Fruit fly (Drosophila melanogaster) whole organism, embryonic: ENCODE results near the gene Ube3a.
A peak's percentile ranks its signal among the peaks of the same experiment; 100 is the strongest.

Experiments used
- Abd-B ChIP-seq: fragments of 200-800 bp; sonication (Bioruptor generic); optimal IDR thresholded peaks from 2 replicates; lab custom pipeline; 2018; ENCODE audit warnings: missing biosample characterization, mild to moderate bottlenecking, missing genetic modification characterization, moderate library complexity
- Asciz ChIP-seq: fragments of 200-800 bp; sonication (Bioruptor generic); optimal IDR thresholded peaks from 2 replicates; lab custom pipeline; 2017; ENCODE audit warnings: missing biosample characterization, mild to moderate bottlenecking, missing genetic modification characterization, missing genetic modification reagents
- Atf3 ChIP-seq: fragments of 200-800 bp; sonication (Bioruptor generic); optimal IDR thresholded peaks from 3 replicates; lab custom pipeline; 2016; ENCODE audit warnings: missing biosample characterization, missing genetic modification characterization
- BtbVII ChIP-seq: fragments of 200-800 bp; sonication (Bioruptor generic); optimal IDR thresholded peaks from 3 replicates; lab custom pipeline; 2017; ENCODE audit warnings: missing biosample characterization, mild to moderate bottlenecking, missing genetic modification characterization
- CG10209 ChIP-seq: fragments of 200-800 bp; sonication (Bioruptor generic); optimal IDR thresholded peaks from 3 replicates; lab custom pipeline; 2017; ENCODE audit warnings: missing biosample characterization, mild to moderate bottlenecking, missing genetic modification characterization, missing genetic modification reagents
- CG11696 ChIP-seq: fragments of 200-800 bp; sonication (Bioruptor generic); IDR thresholded peaks from 2 replicates; pipeline ENCODE4 v1.3.6; 2022; ENCODE audit warnings: missing biosample characterization, missing genetic modification characterization
- CG11723 ChIP-seq: fragments of 200-800 bp; sonication (Bioruptor generic); optimal IDR thresholded peaks from 2 replicates; lab custom pipeline; 2017; ENCODE audit warnings: missing biosample characterization, mild to moderate bottlenecking, missing genetic modification characterization
- CG12155 ChIP-seq: fragments of 200-800 bp; sonication (Bioruptor generic); optimal IDR thresholded peaks from 3 replicates; lab custom pipeline; 2016; ENCODE audit warnings: missing biosample characterization, missing genetic modification characterization
- CG12769 ChIP-seq: fragments of 200-800 bp; sonication (Bioruptor generic); optimal IDR thresholded peaks from 2 replicates; lab custom pipeline; 2019; ENCODE audit warnings: missing biosample characterization, mild to moderate bottlenecking, missing genetic modification characterization, moderate library complexity
- CG15269 ChIP-seq: fragments of 200-800 bp; sonication (Bioruptor generic); optimal IDR thresholded peaks from 2 replicates; lab custom pipeline; 2018; ENCODE audit warnings: missing biosample characterization, mild to moderate bottlenecking, missing genetic modification characterization, moderate library complexity
- CG1792 ChIP-seq: fragments of 200-800 bp; sonication (Bioruptor generic); optimal IDR thresholded peaks from 2 replicates; lab custom pipeline; 2016; ENCODE audit warnings: missing biosample characterization, missing genetic modification characterization
- CG18011 ChIP-seq: fragments of 200-800 bp; sonication (Bioruptor generic); optimal IDR thresholded peaks from 2 replicates; lab custom pipeline; 2017; ENCODE audit warnings: missing biosample characterization, missing genetic modification characterization, mild to moderate bottlenecking, moderate library complexity, missing genotype
- CG2875 ChIP-seq: fragments of 200-800 bp; sonication (Bioruptor generic); optimal IDR thresholded peaks from 2 replicates; lab custom pipeline; 2017; ENCODE audit warnings: missing biosample characterization, mild to moderate bottlenecking, missing genetic modification characterization, missing genetic modification reagents
- CG30020 ChIP-seq: fragments of 200-800 bp; optimal IDR thresholded peaks from 2 replicates; lab custom pipeline; 2019; ENCODE audit warnings: missing biosample characterization, mild to moderate bottlenecking, missing genetic modification characterization, moderate library complexity
- CG31388 ChIP-seq: fragments of 200-800 bp; sonication (Bioruptor generic); optimal IDR thresholded peaks from 2 replicates; lab custom pipeline; 2016; ENCODE audit warnings: missing biosample characterization, missing genetic modification characterization
- CG3281 ChIP-seq: fragments of 200-800 bp; sonication (Bioruptor generic); optimal IDR thresholded peaks from 3 replicates; lab custom pipeline; 2017; ENCODE audit warnings: missing biosample characterization, mild to moderate bottlenecking, missing genetic modification characterization
- CG3726 ChIP-seq: fragments of 200-800 bp; sonication (Bioruptor generic); IDR thresholded peaks from 3 replicates; pipeline ENCODE4, ENCODE4 v1.3.6; 2022; ENCODE audit warnings: missing biosample characterization, missing genetic modification characterization
- CG4360 ChIP-seq: fragments of 200-800 bp; sonication (Bioruptor generic); IDR thresholded peaks from 2 replicates; pipeline ENCODE4 v1.3.6; 2022; ENCODE audit warnings: missing biosample characterization, missing genetic modification characterization
- CG43689 ChIP-seq: fragments of 200-800 bp; sonication (Bioruptor generic); IDR thresholded peaks from 2 replicates; pipeline ENCODE4 v1.3.6; 2022; ENCODE audit warnings: missing biosample characterization, missing genetic modification characterization
- CG6854 ChIP-seq: fragments of 200-800 bp; sonication (Bioruptor generic); optimal IDR thresholded peaks from 3 replicates; lab custom pipeline; 2017; ENCODE audit warnings: missing biosample characterization, mild to moderate bottlenecking, missing genetic modification characterization
- CG7556 ChIP-seq: fragments of 200-800 bp; sonication (Bioruptor generic); optimal IDR thresholded peaks from 2 replicates; lab custom pipeline; 2017; ENCODE audit warnings: missing biosample characterization, mild to moderate bottlenecking, missing genetic modification characterization
- CG8359 ChIP-seq: fragments of 200-800 bp; sonication (Bioruptor generic); optimal IDR thresholded peaks from 2 replicates; lab custom pipeline; 2017; ENCODE audit warnings: missing biosample characterization, mild to moderate bottlenecking, missing genetic modification characterization, borderline replicate concordance
- D19B ChIP-seq: fragments of 200-800 bp; sonication (Bioruptor generic); optimal IDR thresholded peaks from 2 replicates; lab custom pipeline; 2017; ENCODE audit warnings: missing biosample characterization, mild to moderate bottlenecking, missing genetic modification characterization
- Dfd ChIP-seq, 2 experiments: fragments of >200 bp; optimal IDR thresholded peaks; 2 replicates each; lab custom pipeline; 2017; ENCODE audit warnings: missing biosample characterization in 2 of 2, missing genetic modification characterization in 2 of 2
- E2f2 ChIP-seq: fragments of 200-800 bp; sonication (Bioruptor generic); IDR thresholded peaks from 2 replicates; pipeline ENCODE4 v1.3.6; 2022; ENCODE audit warnings: missing biosample characterization, missing genetic modification characterization
- Hey ChIP-seq: fragments of 200-800 bp; sonication (Bioruptor generic); optimal IDR thresholded peaks from 3 replicates; lab custom pipeline; 2018; ENCODE audit warnings: missing biosample characterization, mild to moderate bottlenecking, missing genetic modification characterization
- Lhr ChIP-seq: fragments of 200-800 bp; sonication (Bioruptor generic); optimal IDR thresholded peaks from 3 replicates; lab custom pipeline; 2017; ENCODE audit warnings: mild to moderate bottlenecking, missing biosample characterization, missing genetic modification reagents, missing genetic modification characterization
- Neu2 ChIP-seq: fragments of 200-800 bp; sonication (Bioruptor generic); optimal IDR thresholded peaks from 3 replicates; lab custom pipeline; 2016; ENCODE audit warnings: missing biosample characterization, missing genetic modification characterization, borderline replicate concordance
- Oli ChIP-seq: fragments of 200-800 bp; sonication (Bioruptor generic); optimal IDR thresholded peaks from 2 replicates; lab custom pipeline; 2018; ENCODE audit warnings: missing biosample characterization, mild to moderate bottlenecking, missing genetic modification characterization, moderate library complexity
- abd-A ChIP-seq: fragments of 200-800 bp; sonication (Bioruptor generic); optimal IDR thresholded peaks from 3 replicates; lab custom pipeline; 2019; ENCODE audit warnings: missing biosample characterization, mild to moderate bottlenecking, missing genetic modification characterization, moderate library complexity
- dmrt99B ChIP-seq: fragments of 200-800 bp; sonication (Bioruptor generic); optimal IDR thresholded peaks from 2 replicates; lab custom pipeline; 2018; ENCODE audit warnings: missing biosample characterization, mild to moderate bottlenecking, missing genetic modification characterization, moderate library complexity
- fu2 ChIP-seq: fragments of 200-800 bp; sonication (Bioruptor generic); optimal IDR thresholded peaks from 2 replicates; lab custom pipeline; 2016; ENCODE audit warnings: missing biosample characterization, missing genetic modification characterization
- gcm ChIP-seq: fragments of 200-800 bp; sonication (Bioruptor generic); optimal IDR thresholded peaks from 2 replicates; lab custom pipeline; 2019; ENCODE audit warnings: missing biosample characterization, mild to moderate bottlenecking, missing genetic modification characterization, moderate library complexity
- gsb-n ChIP-seq: fragments of 200-800 bp; sonication (Bioruptor generic); optimal IDR thresholded peaks from 3 replicates; lab custom pipeline; 2018; ENCODE audit warnings: missing biosample characterization, mild to moderate bottlenecking, missing genetic modification characterization
- hb ChIP-seq: fragments of 200-800 bp; sonication (Bioruptor generic); IDR thresholded peaks from 3 replicates; pipeline ENCODE4 v1.3.6; 2022; ENCODE audit warnings: missing biosample characterization, missing genetic modification characterization; ENCODE audit not compliant: partially characterized antibody
- lab ChIP-seq: fragments of 200-800 bp; sonication (Bioruptor generic); optimal IDR thresholded peaks from 3 replicates; lab custom pipeline; 2017; ENCODE audit warnings: missing biosample characterization, missing genetic modification characterization, mild to moderate bottlenecking, moderate library complexity, missing genetic modification reagents
- nerfin-1 ChIP-seq: fragments of 200-800 bp; sonication (Bioruptor generic); optimal IDR thresholded peaks from 3 replicates; lab custom pipeline; 2019; ENCODE audit warnings: missing biosample characterization, mild to moderate bottlenecking, missing genetic modification characterization, moderate library complexity
- pnt ChIP-seq: fragments of 200-800 bp; sonication (Bioruptor generic); optimal IDR thresholded peaks from 3 replicates; lab custom pipeline; 2016; ENCODE audit warnings: missing biosample characterization, missing genetic modification characterization
- pum ChIP-seq: fragments of 200-800 bp; sonication (Bioruptor generic); optimal IDR thresholded peaks from 2 replicates; lab custom pipeline; 2016; ENCODE audit warnings: missing biosample characterization, missing genetic modification characterization
- repo ChIP-seq: fragments of 200-800 bp; sonication (Bioruptor generic); optimal IDR thresholded peaks from 2 replicates; lab custom pipeline; 2016; ENCODE audit warnings: missing biosample characterization, missing genetic modification characterization
- ro ChIP-seq: fragments of 200-800 bp; sonication (Bioruptor generic); IDR thresholded peaks from 2 replicates; pipeline ENCODE4 v1.3.6; 2022; ENCODE audit warnings: missing biosample characterization, missing genetic modification characterization
- sc ChIP-seq, 3 experiments: fragments of >200 bp in 2 of 3; fragments of 200-800 bp in 1 of 3; sonication (Bioruptor generic) in 1 of 3; optimal IDR thresholded peaks; 2 replicates in 2 of 3; 3 replicates in 1 of 3; lab custom pipeline; 2017; ENCODE audit warnings: mild to moderate bottlenecking in 1 of 3, missing biosample characterization in 1 of 3, missing genetic modification characterization in 1 of 3, missing genetic modification reagents in 1 of 3
- scrt ChIP-seq: fragments of 200-800 bp; sonication (Bioruptor generic); optimal IDR thresholded peaks from 2 replicates; lab custom pipeline; 2018; ENCODE audit warnings: missing biosample characterization, mild to moderate bottlenecking, missing genetic modification characterization, moderate library complexity
- tap ChIP-seq: fragments of 200-800 bp; optimal IDR thresholded peaks from 3 replicates; lab custom pipeline; 2019; ENCODE audit warnings: missing biosample characterization, mild to moderate bottlenecking, missing genetic modification characterization, moderate library complexity
- usp ChIP-seq: fragments of >200 bp; optimal IDR thresholded peaks from 2 replicates; lab custom pipeline; 2017; ENCODE audit warnings: missing biosample characterization, missing genetic modification characterization
- vnd ChIP-seq: fragments of 200-800 bp; sonication (Bioruptor generic); IDR thresholded peaks from 3 replicates; pipeline ENCODE4 v1.3.6; 2022; ENCODE audit warnings: missing biosample characterization, missing genetic modification characterization; ENCODE audit not compliant: partially characterized antibody
- wdn ChIP-seq: fragments of 200-800 bp; sonication (Bioruptor generic); IDR thresholded peaks from 2 replicates; pipeline ENCODE4 v1.3.6; 2022; ENCODE audit warnings: missing biosample characterization, missing genetic modification characterization
- z ChIP-seq: fragments of 200-800 bp; sonication (Bioruptor generic); IDR thresholded peaks from 3 replicates; pipeline ENCODE4 v1.3.6; 2022; ENCODE audit warnings: missing biosample characterization, missing genetic modification characterization

The Ube3a gene

DNA sequence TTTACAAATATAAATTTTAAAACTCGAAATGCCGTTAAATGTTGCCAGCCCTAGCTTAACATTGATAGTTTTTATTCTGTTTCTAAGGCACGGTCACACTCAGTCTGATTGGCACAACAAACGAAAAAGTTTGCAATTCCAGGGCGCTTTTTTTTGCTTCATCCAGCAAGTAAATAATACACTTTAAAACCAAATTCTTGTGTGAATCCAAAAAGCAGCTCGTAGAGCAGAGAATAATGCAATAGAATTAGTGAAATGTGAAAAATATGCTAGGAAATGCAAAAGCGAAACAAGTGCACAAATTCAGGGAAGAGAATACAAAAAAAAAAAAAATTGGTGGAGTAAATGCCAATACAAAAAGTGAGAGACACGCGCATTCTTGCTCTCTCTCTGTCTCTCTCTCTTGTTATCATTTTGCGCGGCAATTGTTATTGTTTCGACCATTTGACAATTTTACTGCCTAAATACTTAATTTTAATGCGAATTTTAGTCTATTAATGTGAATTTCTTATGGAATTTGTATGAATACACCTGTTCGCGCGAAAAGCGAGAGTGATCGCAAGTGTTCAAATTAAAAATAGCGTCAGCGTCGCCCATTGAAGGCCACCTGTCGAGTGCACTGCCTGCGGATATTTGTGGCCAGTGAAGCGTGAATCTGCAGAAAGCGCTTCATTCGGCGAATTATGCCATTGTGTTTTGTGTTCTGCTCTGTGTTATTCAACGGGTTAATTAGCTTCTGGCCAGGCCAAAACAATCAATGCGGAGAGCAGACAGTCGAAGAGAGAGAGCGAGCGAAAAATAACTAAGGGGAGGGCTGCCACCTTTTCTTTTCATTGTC lies 4.2 kb upstream of the Ube3a start, which contains the start of gene CG42671 (continued):
- no peak for TF ChIP-seq Asciz (GFP tag; lab: Kevin White, UChicago)
- TF ChIP-seq repo: no peak
- no peak for TF ChIP-seq CG30020 (tag; lab: Kevin White, UChicago)
- no peak for TF ChIP-seq CG6854
- TF ChIP-seq CG2875 (GFP tag; lab: Kevin White, UChicago): no peak
- TF ChIP-seq nerfin-1 (tag; lab: Kevin White, UChicago): peak; percentile 95
- TF ChIP-seq CG8359 (GFP tag; lab: Kevin White, UChicago): no peak
- TF ChIP-seq CG11696 (GFP tag; lab: Robert Waterston, UW): no peak
- TF ChIP-seq CG12769 (tag; lab: Kevin White, UChicago): no peak
- no peak for TF ChIP-seq wdn (GFP tag; lab: Robert Waterston, UW)
- no peak for TF ChIP-seq CG12155 (GFP tag; lab: Kevin White, UChicago)
- no peak for TF ChIP-seq Abd-B
- no peak for TF ChIP-seq CG31388
- TF ChIP-seq Lhr (GFP tag; lab: Kevin White, UChicago): no peak
- TF ChIP-seq gsb-n (tag; lab: Kevin White, UChicago): peak; percentile 10
- no peak for TF ChIP-seq CG3281 (GFP tag; lab: Kevin White, UChicago)
- no peak for TF ChIP-seq Hey
- no peak for TF ChIP-seq CG4360 (GFP tag; lab: Robert Waterston, UW)
- TF ChIP-seq usp (GFP tag; lab: Kevin White, UChicago): no peak
- peak; percentile 52; the same call in 1 of the 2 replicates for TF ChIP-seq E2f2
- no peak for TF ChIP-seq CG18011
- TF ChIP-seq tap (tag; lab: Kevin White, UChicago): no peak
- TF ChIP-seq pnt (GFP tag; lab: Kevin White, UChicago): no peak
- no peak for TF ChIP-seq sc (optimal IDR thresholded peaks at IDR 0.05; lab: Kevin White, UChicago)
- no peak for TF ChIP-seq sc (GFP tag; optimal IDR thresholded peaks at IDR 0.05; lab: Kevin White, UChicago)
- TF ChIP-seq abd-A (tag; lab: Kevin White, UChicago): no peak
- no peak for TF ChIP-seq hb
- peak; percentile 28 for TF ChIP-seq scrt
- TF ChIP-seq Neu2 (GFP tag; lab: Kevin White, UChicago): no peak
- TF ChIP-seq pum (GFP tag; lab: Kevin White, UChicago): no peak
- TF ChIP-seq Oli: no peak
- no peak for TF ChIP-seq CG7556 (GFP tag; lab: Kevin White, UChicago)
- TF ChIP-seq Dfd (GFP tag; optimal IDR thresholded peaks at IDR 0.05; lab: Kevin White, UChicago): no peak
- TF ChIP-seq CG15269 (tag; lab: Kevin White, UChicago): peak; percentile 12
- TF ChIP-seq z (GFP tag; lab: Robert Waterston, UW): no peak
- TF ChIP-seq fu2 (GFP tag; lab: Kevin White, UChicago): no peak
- TF ChIP-seq dmrt99B (tag; lab: Kevin White, UChicago): no peak
- no peak for TF ChIP-seq BtbVII (GFP tag; lab: Kevin White, UChicago)
- TF ChIP-seq CG43689 (GFP tag; lab: Robert Waterston, UW): no peak
- no peak for TF ChIP-seq Atf3
- no peak for TF ChIP-seq CG11723 (GFP tag; lab: Kevin White, UChicago)
- TF ChIP-seq CG3726 (GFP tag; lab: Robert Waterston, UW): no peak
- TF ChIP-seq D19B (GFP tag; lab: Kevin White, UChicago): no peak
- no peak for TF ChIP-seq gcm (GFP tag; lab: Kevin White, UChicago)
- TF ChIP-seq ro (GFP tag; lab: Robert Waterston, UW): no peak
- TF ChIP-seq vnd (GFP tag; lab: Robert Waterston, UW): no peak
- no peak for TF ChIP-seq CG10209 (GFP tag; lab: Kevin White, UChicago)
- TF ChIP-seq lab (GFP tag; lab: Kevin White, UChicago): no peak
- no peak for TF ChIP-seq CG1792 (GFP tag; lab: Kevin White, UChicago)
